Worm (Caenorhabditis elegans) whole organism, midembryonic: Measurements from ENCODE around the gene cdd-1.

ENCODE experiments used
- T22C8.4 ChIP-seq: fragments of 200-800 bp; sonication (Bioruptor generic); IDR thresholded peaks from 2 replicates; pipeline ENCODE4 v1.3.6; 2022; ENCODE audit warnings: missing genetic modification characterization, missing compliant biosample characterization
- cog-1 ChIP-seq: sonication (generic microtip); optimal IDR thresholded peaks from 2 replicates; lab custom pipeline; 2016; ENCODE audit warnings: missing genetic modification characterization, missing compliant biosample characterization
- flt-1 ChIP-seq: fragments of 200-800 bp; sonication (Bioruptor generic); IDR thresholded peaks from 2 replicates; pipeline ENCODE4 v1.3.6; 2022; ENCODE audit warnings: missing genetic modification characterization, missing compliant biosample characterization
- klf-2 ChIP-seq: fragments of 200-800 bp; sonication (Bioruptor generic); conservative IDR thresholded peaks from 2 replicates; pipeline ENCODE4 v1.3.6; 2022; ENCODE audit warnings: missing genetic modification reagents, missing genetic modification characterization, missing compliant biosample characterization
- med-1 ChIP-seq: sonication (generic microtip); optimal IDR thresholded peaks from 2 replicates; lab custom pipeline; 2017; ENCODE audit warnings: missing genetic modification characterization, mild to moderate bottlenecking, missing compliant biosample characterization, antibody characterized with exemption, missing genetic modification reagents; ENCODE audit not compliant: insufficient read depth
- ref-1 ChIP-seq: fragments of 200-800 bp; sonication (Bioruptor generic); conservative IDR thresholded peaks from 2 replicates; pipeline ENCODE4 v1.3.6; 2022; ENCODE audit warnings: missing genetic modification reagents, missing genetic modification characterization, missing compliant biosample characterization
- tab-1 ChIP-seq: fragments of 200-800 bp; sonication (Bioruptor generic); IDR thresholded peaks from 2 replicates; pipeline ENCODE4 v1.3.6; 2022; ENCODE audit warnings: missing genetic modification characterization, missing compliant biosample characterization
- ztf-23 ChIP-seq: fragments of 200-800 bp; sonication (Bioruptor generic); IDR thresholded peaks from 2 replicates; pipeline ENCODE4 v1.3.6; 2022; ENCODE audit warnings: missing genetic modification reagents, missing genetic modification characterization, missing compliant biosample characterization
- ztf-29 ChIP-seq: fragments of 200-800 bp; sonication (Bioruptor generic); IDR thresholded peaks from 2 replicates; pipeline ENCODE4 v1.3.6; 2022; ENCODE audit warnings: missing genetic modification reagents, missing genetic modification characterization, missing compliant biosample characterization

Gene cdd-1

ce11 chrX:8205919-8206318 lies 5.0 kb downstream of the cdd-1 start:
- TF ChIP-seq tab-1 (GFP tag; lab: Robert Waterston, UW) (no peak), flt-1 (no peak), cog-1 (no peak), ztf-23 (GFP tag; lab: Robert Waterston, UW) (no peak), ztf-29 (GFP tag; lab: Robert Waterston, UW) (no peak), klf-2 (GFP tag; lab: Robert Waterston, UW) (no peak), ref-1 (GFP tag; lab: Robert Waterston, UW) (no peak), med-1 (GFP tag; lab: Kevin White, UChicago) (no peak), T22C8.4 (GFP tag; lab: Robert Waterston, UW) (no peak)

- TF ChIP-seq T22C8.4 (GFP tag; lab: Robert Waterston, UW) (no peak), tab-1 (GFP tag; lab: Robert Waterston, UW) (no peak), ztf-29 (GFP tag; lab: Robert Waterston, UW) (no peak), cog-1 (no peak), flt-1 (no peak), klf-2 (GFP tag; lab: Robert Waterston, UW) (no peak), ref-1 (GFP tag; lab: Robert Waterston, UW) (no peak), ztf-23 (GFP tag; lab: Robert Waterston, UW) (no peak), med-1 (GFP tag; lab: Kevin White, UChicago) (no peak)
Observed at ce11 chrX:8204475-8204874, 6.5 kb downstream of the cdd-1 start.

- no peak for TF ChIP-seq T22C8.4 (GFP tag; lab: Robert Waterston, UW)
- no peak for TF ChIP-seq ztf-29 (GFP tag; lab: Robert Waterston, UW)
- TF ChIP-seq ref-1 (GFP tag; lab: Robert Waterston, UW) = no peak
- no peak for TF ChIP-seq med-1 (GFP tag; lab: Kevin White, UChicago)
- no peak for TF ChIP-seq tab-1 (GFP tag; lab: Robert Waterston, UW)
- TF ChIP-seq flt-1 = no peak
- TF ChIP-seq cog-1 = no peak
- TF ChIP-seq klf-2 (GFP tag; lab: Robert Waterston, UW) = no peak
Observed at ce11 chrX:8203684-8204083, 7.3 kb downstream of the cdd-1 start, which contains the start of gene C17H11.6. Gene C17H11.6, minus strand, starts transcription at chrX:8203784.

- TF ChIP-seq flt-1 = 0 out of 2 replicates have a peak, but pooled peaks have one; percentile 57
- TF ChIP-seq ztf-29 (GFP tag; lab: Robert Waterston, UW) = no peak
Observed at ce11 chrX:8201210-8201609, 9.7 kb downstream of the cdd-1 start.

ce11 chrX:8200206-8200605 lies 10.7 kb downstream of the cdd-1 start:
- no peak for TF ChIP-seq cog-1
- TF ChIP-seq T22C8.4 (GFP tag; lab: Robert Waterston, UW) = no peak
- no peak for TF ChIP-seq med-1 (GFP tag; lab: Kevin White, UChicago)
- no peak for TF ChIP-seq ztf-23 (GFP tag; lab: Robert Waterston, UW)
- TF ChIP-seq tab-1 (GFP tag; lab: Robert Waterston, UW) = no peak
- no peak for TF ChIP-seq flt-1

- TF ChIP-seq cog-1 (no peak), ref-1 (GFP tag; lab: Robert Waterston, UW) (no peak), ztf-23 (GFP tag; lab: Robert Waterston, UW) (no peak), med-1 (GFP tag; lab: Kevin White, UChicago) (no peak), ztf-29 (GFP tag; lab: Robert Waterston, UW) (no peak)
Observed at ce11 chrX:8193213-8193612, 17.7 kb downstream of the cdd-1 start.

- TF ChIP-seq ztf-29 (GFP tag; lab: Robert Waterston, UW) (no peak), med-1 (GFP tag; lab: Kevin White, UChicago) (no peak), cog-1 (no peak), tab-1 (GFP tag; lab: Robert Waterston, UW) (no peak), ztf-23 (GFP tag; lab: Robert Waterston, UW) (no peak), T22C8.4 (GFP tag; lab: Robert Waterston, UW) (no peak), ref-1 (GFP tag; lab: Robert Waterston, UW) (no peak), klf-2 (GFP tag; lab: Robert Waterston, UW) (no peak), flt-1 (no peak)
Observed at ce11 chrX:8185037-8185436, 25.9 kb downstream of the cdd-1 start, which contains the start of gene C17H11.5. Gene C17H11.5, minus strand, starts transcription at chrX:8185137.

- TF ChIP-seq ref-1 (GFP tag; lab: Robert Waterston, UW) (peak; percentile 34; the same call in 1 of the 2 replicates), flt-1 (peak; percentile 86), T22C8.4 (GFP tag; lab: Robert Waterston, UW) (0 out of 2 replicates have a peak, but pooled peaks have one; percentile 10), ztf-23 (GFP tag; lab: Robert Waterston, UW) (peak; percentile 79), tab-1 (GFP tag; lab: Robert Waterston, UW) (peak; percentile 75; the same call in 1 of the 2 replicates), klf-2 (GFP tag; lab: Robert Waterston, UW) (peak; percentile 67; the same call in 1 of the 2 replicates)
Observed at ce11 chrX:8181590-8182311, 29.2 kb downstream of the cdd-1 start, which contains the start of gene C17H11.4. Gene C17H11.4, minus strand, starts transcription at chrX:8181640.

ce11 chrX:8173610-8174009 lies 37.3 kb downstream of the cdd-1 start, which contains the start of gene C17H11.1:
Gene C17H11.1, plus strand, starts transcription at chrX:8173910.
- TF ChIP-seq cog-1 = no peak

- TF ChIP-seq ztf-29 (GFP tag; lab: Robert Waterston, UW) (no peak), med-1 (GFP tag; lab: Kevin White, UChicago) (no peak), ztf-23 (GFP tag; lab: Robert Waterston, UW) (no peak), klf-2 (GFP tag; lab: Robert Waterston, UW) (no peak), cog-1 (no peak)
Observed at ce11 chrX:8169534-8169933, 41.4 kb downstream of the cdd-1 start, which contains the start of gene C17H11.2. Gene C17H11.2, plus strand, starts transcription at chrX:8169930.
